Worm (Caenorhabditis elegans) whole organism, L1 larva: ENCODE measurements around the gene clc-17.
A peak's percentile ranks its signal among the peaks of the same experiment; 100 is the strongest.

Source experiments
- C04F5.9 ChIP-seq: sonication (generic microtip); optimal IDR thresholded peaks from 2 replicates; lab custom pipeline; 2016; ENCODE audit warnings: missing genetic modification characterization, missing compliant biosample characterization
- Y116A8C.19 ChIP-seq: sonication (generic microtip); optimal IDR thresholded peaks from 2 replicates; lab custom pipeline; 2016; ENCODE audit warnings: missing compliant biosample characterization, missing genetic modification characterization, borderline replicate concordance
- alr-1 ChIP-seq: fragments of 200-800 bp; sonication (Bioruptor generic); optimal IDR thresholded peaks from 2 replicates; lab custom pipeline; 2018; ENCODE audit warnings: borderline replicate concordance, mild to moderate bottlenecking, missing genetic modification characterization, missing compliant biosample characterization
- ama-1 ChIP-seq: fragments of 150-350 bp; optimal IDR thresholded peaks from 2 replicates; lab custom pipeline; 2014
- blmp-1 ChIP-seq: fragments of 150-350 bp; optimal IDR thresholded peaks from 2 replicates; lab custom pipeline; 2014; ENCODE audit warnings: missing biosample characterization, missing genetic modification characterization
- ceh-8 ChIP-seq: fragments of 200-800 bp; sonication (Bioruptor generic); optimal IDR thresholded peaks from 2 replicates; lab custom pipeline; 2018; ENCODE audit warnings: mild to moderate bottlenecking, missing genetic modification characterization, moderate library complexity, missing compliant biosample characterization
- ces-1 ChIP-seq: fragments of 150-350 bp; optimal IDR thresholded peaks from 2 replicates; lab custom pipeline; 2014; ENCODE audit warnings: missing biosample characterization, missing genetic modification reagents, missing genetic modification characterization
- efl-1 ChIP-seq, 4 experiments: fragments of 150-350 bp; optimal IDR thresholded peaks in 3 of 4; peaks in 1 of 4; 1 replicate in 1 of 4; 2 replicates in 3 of 4; lab custom pipeline; 2014; ENCODE audit warnings: missing biosample characterization in 2 of 4, missing genetic modification characterization in 2 of 4, missing genetic modification reagents in 2 of 4
- ets-5 ChIP-seq: fragments of 200-800 bp; sonication (Bioruptor generic); IDR thresholded peaks from 2 replicates; pipeline ENCODE4 v1.3.6; 2022; ENCODE audit warnings: missing genetic modification characterization, missing compliant biosample characterization
- fkh-10 ChIP-seq: sonication (generic microtip); optimal IDR thresholded peaks from 2 replicates; lab custom pipeline; 2017; ENCODE audit warnings: missing biosample characterization, missing genetic modification reagents, missing genetic modification characterization
- hlh-17 ChIP-seq: fragments of 200-800 bp; sonication (Bioruptor generic); optimal IDR thresholded peaks from 2 replicates; lab custom pipeline; 2018; ENCODE audit warnings: missing genetic modification characterization, mild to moderate bottlenecking, missing compliant biosample characterization, moderate library complexity, borderline replicate concordance
- hlh-4 ChIP-seq: sonication (generic microtip); optimal IDR thresholded peaks from 2 replicates; lab custom pipeline; 2016; ENCODE audit warnings: mild to moderate bottlenecking, missing genetic modification characterization, missing compliant biosample characterization
- lin-15B ChIP-seq: fragments of 150-350 bp; sonication (generic microtip); optimal IDR thresholded peaks from 3 replicates; lab custom pipeline; 2014; ENCODE audit warnings: missing biosample characterization, missing genetic modification characterization
- lsy-2 ChIP-seq, 2 experiments: fragments of 150-350 bp; optimal IDR thresholded peaks; 2 replicates each; lab custom pipeline; 2014; ENCODE audit warnings: missing biosample characterization in 2 of 2, missing genetic modification characterization in 2 of 2
- mab-9 ChIP-seq: fragments of 200-800 bp; sonication (Bioruptor generic); IDR thresholded peaks from 2 replicates; pipeline ENCODE4 v1.3.6; 2022; ENCODE audit warnings: missing genetic modification reagents, missing genetic modification characterization, missing compliant biosample characterization
- mef-2 ChIP-seq: fragments of 150-350 bp; optimal IDR thresholded peaks from 2 replicates; lab custom pipeline; 2014; ENCODE audit warnings: missing biosample characterization, missing genetic modification characterization
- nhr-11 ChIP-seq: fragments of 150-350 bp; optimal IDR thresholded peaks from 2 replicates; lab custom pipeline; 2014; ENCODE audit warnings: missing biosample characterization, missing genetic modification characterization
- nhr-12 ChIP-seq: sonication (generic microtip); optimal IDR thresholded peaks from 2 replicates; lab custom pipeline; 2017; ENCODE audit warnings: missing biosample characterization, missing genetic modification characterization
- nhr-71 ChIP-seq: sonication (generic microtip); optimal IDR thresholded peaks from 2 replicates; lab custom pipeline; 2016; ENCODE audit warnings: mild to moderate bottlenecking, missing genetic modification characterization, moderate library complexity, missing compliant biosample characterization
- nhr-76 ChIP-seq: sonication (generic microtip); optimal IDR thresholded peaks from 2 replicates; lab custom pipeline; 2017; ENCODE audit warnings: missing biosample characterization, missing genetic modification characterization
- nhr-85 ChIP-seq: sonication (generic microtip); peaks from one replicate; lab custom pipeline; 2016; ENCODE audit warnings: missing genetic modification characterization, inconsistent platforms, missing compliant biosample characterization
- swsn-7 ChIP-seq: sonication (generic microtip); optimal IDR thresholded peaks from 2 replicates; lab custom pipeline; 2016; ENCODE audit warnings: missing genetic modification characterization, missing compliant biosample characterization
- vab-15 ChIP-seq: sonication (generic microtip); optimal IDR thresholded peaks from 2 replicates; lab custom pipeline; 2017; ENCODE audit warnings: missing genotype, mild to moderate bottlenecking, missing genetic modification characterization, missing compliant biosample characterization
- xbp-1 ChIP-seq: sonication (generic microtip); optimal IDR thresholded peaks from 2 replicates; lab custom pipeline; 2016; ENCODE audit warnings: missing genetic modification characterization, missing compliant biosample characterization

Gene clc-17

DNA sequence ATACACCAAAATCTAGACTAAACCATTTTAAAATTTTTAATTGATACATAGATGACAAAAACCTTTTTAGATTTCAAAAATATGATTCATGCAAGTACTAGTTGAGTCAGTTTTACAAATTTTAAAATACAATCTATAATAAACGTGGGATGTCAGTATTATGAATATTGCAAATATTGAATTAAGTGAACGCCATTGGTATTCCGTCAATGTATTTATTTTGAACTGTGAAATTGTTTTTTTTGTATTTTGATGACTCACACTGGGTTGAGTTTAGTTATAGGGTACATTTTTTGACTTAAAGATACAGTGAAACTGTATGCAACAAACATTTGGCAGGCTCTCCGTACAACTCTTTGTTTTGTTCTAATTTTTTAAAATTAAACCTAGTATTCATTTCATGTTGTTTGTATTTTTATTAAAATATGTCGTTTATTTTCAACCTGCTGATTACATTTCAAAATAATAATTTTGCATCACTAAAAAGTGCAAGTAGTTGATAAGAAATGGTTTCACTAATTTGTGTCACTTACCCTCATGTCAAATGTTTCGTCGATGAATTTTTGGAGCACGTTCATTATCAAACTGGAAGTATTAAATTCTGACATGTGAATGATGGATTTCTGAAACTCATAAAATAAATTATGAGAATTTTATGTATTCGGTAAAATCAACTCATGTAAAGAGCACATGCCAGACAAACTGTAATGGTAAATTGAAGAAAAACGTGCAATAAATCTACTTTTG, 2.1 kb upstream of the clc-17 start, which contains the start of gene W02H3.1:
TSS of gene W02H3.1 (minus strand) at position 578 of the 747 bp plus-strand sequence.
- no peak for TF ChIP-seq efl-1 (optimal IDR thresholded peaks at IDR 0.05; lab: Kevin White, UChicago)
- TF ChIP-seq efl-1 (GFP tag; optimal IDR thresholded peaks at IDR 0.05 in 1 of 2; lab: Kevin White, UChicago) = peak in 1 of 2 experiments; percentile 89
- TF ChIP-seq nhr-11 (tag; lab: Kevin White, UChicago) = no peak

DNA sequence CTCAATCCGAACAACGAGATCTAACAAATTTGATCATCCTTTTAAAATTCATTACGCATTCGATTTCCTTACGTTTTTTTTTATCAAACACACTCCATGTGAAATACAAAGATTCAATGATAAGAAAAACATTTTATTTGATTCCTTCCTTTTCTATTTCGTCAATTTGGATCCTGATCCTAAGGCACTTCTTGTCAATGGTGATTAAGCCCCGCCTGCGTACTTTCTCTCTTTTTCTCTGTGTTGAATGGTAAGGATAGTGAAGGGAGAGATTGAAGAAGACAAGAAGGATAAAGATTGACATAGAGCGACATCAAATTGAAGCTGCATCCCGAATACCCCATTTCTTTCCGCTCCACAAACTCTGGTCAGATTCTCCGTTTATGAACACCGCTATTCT, 2.0 kb downstream of the clc-17 start, which contains the start of gene grd-1:
TSS of gene grd-1 (plus strand) at position 241 of the 400 bp plus-strand sequence.
- TF ChIP-seq blmp-1 (tag; lab: Kevin White, UChicago) = peak; percentile 89
- no peak for TF ChIP-seq mab-9
- no peak for TF ChIP-seq ets-5 (GFP tag; lab: Robert Waterston, UW)

DNA sequence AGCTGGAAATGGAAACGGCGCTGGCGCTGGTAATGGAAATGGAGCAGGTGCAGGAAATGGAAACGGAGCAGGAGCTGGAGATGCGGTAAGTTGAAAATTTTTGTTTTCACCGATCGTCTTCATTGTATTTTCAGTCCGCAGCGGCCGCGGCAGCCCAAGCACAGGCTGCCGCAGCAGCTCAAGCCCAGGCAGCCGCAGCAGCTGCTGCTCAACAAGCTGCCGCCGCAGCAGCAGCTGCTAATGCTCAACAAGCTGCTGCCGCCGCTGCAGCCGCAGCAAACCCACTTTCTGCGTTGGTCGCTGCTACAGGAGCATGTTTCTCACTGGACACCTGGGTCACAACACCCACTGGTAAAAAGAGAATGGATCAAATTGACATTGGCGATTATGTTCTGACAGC, 7.2 kb downstream of the clc-17 start:
- TF ChIP-seq ceh-8 (peak; percentile 2), C04F5.9 (tag; lab: Kevin White, UChicago) (no peak)
- TF ChIP-seq, all 84 proteins: peak for 1

DNA sequence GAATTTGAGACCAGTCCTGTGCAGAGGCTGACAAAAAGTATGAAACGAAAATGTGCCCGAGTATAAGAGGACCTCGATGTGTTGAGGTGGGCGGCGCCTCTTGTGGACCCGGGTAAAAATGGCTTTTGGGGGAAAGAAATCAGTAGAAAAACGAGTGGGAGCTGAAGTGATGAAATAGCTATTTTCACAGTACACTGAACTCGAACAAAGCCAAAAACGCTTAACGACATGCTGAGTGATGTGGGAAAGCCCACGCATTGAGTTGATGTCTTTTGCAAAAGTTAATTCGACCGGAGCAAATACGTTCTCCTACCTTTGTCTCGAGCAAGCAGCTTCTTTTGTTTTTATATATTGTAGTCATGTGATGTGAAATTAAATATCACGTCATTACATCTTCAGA, 9.5 kb downstream of the clc-17 start, which contains the start of gene nlp-66:
TSS of gene nlp-66 (minus strand) at position 101 of the 400 bp plus-strand sequence.
- TF ChIP-seq hlh-4 (tag; lab: Kevin White, UChicago) = no peak
- TF ChIP-seq nhr-85 (tag; lab: Kevin White, UChicago) = no peak
- TF ChIP-seq nhr-11 (tag; lab: Kevin White, UChicago) = no peak
- no peak for TF ChIP-seq lsy-2 (tag; optimal IDR thresholded peaks at IDR 0.05; lab: Kevin White, UChicago)

DNA sequence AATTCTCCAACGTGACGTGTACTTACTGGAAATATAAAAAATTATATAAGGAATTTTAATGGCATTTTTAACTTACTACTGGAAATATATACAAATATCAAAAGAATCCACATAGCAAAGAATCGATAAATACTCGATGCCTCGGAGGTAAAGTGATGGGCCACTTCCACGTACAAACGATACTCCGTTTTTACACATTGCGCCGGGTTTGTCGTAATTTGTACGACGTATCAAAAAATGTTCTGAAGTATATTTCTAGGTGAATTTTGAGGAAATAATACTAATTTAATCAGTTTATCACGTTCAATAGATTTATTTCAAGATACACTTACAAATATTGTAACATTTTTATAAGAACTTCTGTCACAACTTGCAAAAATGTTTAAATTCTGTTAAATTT, 13.6 kb downstream of the clc-17 start, which contains the start of gene R08B4.3:
TSS of gene R08B4.3 (minus strand) at position 198 of the 400 bp plus-strand sequence.
- TF ChIP-seq ces-1 = no peak
- TF ChIP-seq mef-2 (tag; lab: Kevin White, UChicago) = no peak
- TF ChIP-seq ama-1 (lab: Kevin White, UChicago) = no peak
- no peak for TF ChIP-seq xbp-1 (tag; lab: Kevin White, UChicago)
- no peak for TF ChIP-seq nhr-12 (tag; lab: Kevin White, UChicago)
- TF ChIP-seq lin-15B (tag; lab: Kevin White, UChicago) = no peak
- no peak for TF ChIP-seq nhr-76 (tag; lab: Kevin White, UChicago)

DNA sequence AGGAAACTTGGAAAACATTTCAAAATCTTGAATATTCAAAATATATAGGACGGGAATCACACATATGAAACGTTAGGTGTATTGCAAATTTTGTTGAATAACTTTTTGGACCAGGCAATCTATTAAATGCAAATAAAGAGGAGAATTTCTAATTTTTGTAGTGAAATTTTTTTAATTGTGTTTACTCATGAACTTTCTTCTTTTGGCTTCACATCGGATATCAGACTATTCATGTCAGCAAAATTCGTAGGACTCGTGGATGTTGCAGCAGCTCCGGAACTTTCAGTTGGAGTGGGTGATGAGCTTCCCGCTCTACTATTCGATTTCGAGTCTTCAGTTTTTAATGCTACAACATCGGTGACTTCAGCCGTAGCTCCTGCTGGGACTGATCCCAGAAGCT, 15.2 kb downstream of the clc-17 start:
- peak; percentile 72 for TF ChIP-seq alr-1
- TF ChIP-seq swsn-7 (tag; lab: Kevin White, UChicago) = no peak

DNA sequence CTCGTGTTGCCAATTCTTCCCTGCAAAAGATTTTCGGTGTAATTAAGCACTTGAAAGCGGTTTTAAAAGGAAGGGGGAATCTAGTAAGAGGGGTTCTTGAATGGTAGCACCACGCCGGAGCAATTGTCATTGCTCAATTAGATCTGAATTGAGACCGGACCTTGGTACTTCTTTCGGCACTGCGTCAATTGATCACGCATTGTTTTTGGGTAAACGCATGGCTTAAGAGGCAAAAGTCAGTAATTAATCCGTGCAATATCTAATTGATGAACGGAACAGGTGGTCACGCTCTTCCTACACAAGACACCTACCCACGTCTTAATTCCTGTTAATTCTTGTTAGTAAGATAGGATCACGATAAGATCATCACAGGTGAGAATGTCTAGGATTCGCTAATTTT, 16.8 kb downstream of the clc-17 start:
- TF ChIP-seq fkh-10 (GFP tag; lab: Kevin White, UChicago) (peak; percentile 15), alr-1 (peak; percentile 98), nhr-71 (tag; lab: Kevin White, UChicago) (no peak), efl-1 (optimal IDR thresholded peaks at IDR 0.05; lab: Kevin White, UChicago) (no peak), efl-1 (GFP tag; optimal IDR thresholded peaks at IDR 0.05 in 1 of 2; lab: Kevin White, UChicago) (peak in 1 of 2 experiments; percentile 28)

DNA sequence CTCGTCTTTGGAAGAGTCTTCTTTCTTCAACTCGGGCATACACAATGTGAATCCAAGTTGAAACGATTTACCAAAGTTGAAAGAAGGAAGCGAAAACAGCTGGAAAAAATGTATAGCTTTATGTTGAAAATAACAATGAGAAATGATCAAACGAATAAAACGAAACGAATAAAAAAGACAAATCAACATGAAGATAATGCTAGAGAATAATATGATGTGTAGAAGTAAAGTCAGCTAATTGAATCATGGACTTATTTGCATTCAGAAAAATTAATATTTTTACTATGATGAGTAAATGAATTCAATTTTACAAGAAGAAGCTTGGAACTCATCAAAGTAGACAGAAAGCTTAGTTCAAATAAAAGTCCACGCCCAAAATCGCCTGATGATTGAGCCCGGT, 18.3 kb downstream of the clc-17 start, which contains the start of gene alr-1:
TSS of gene alr-1 (minus strand) at position 101 of the 400 bp plus-strand sequence.
- TF ChIP-seq hlh-17 (GFP tag; lab: Kevin White, UChicago) (no peak), vab-15 (tag; lab: Kevin White, UChicago) (no peak), mab-9 (no peak), Y116A8C.19 (tag; lab: Kevin White, UChicago) (no peak), nhr-85 (tag; lab: Kevin White, UChicago) (no peak)
